Fruit fly (Drosophila melanogaster) whole organism: ENCODE data around the gene CG46426.

Experiments
- CG8478 ChIP-seq: fragments of >200 bp; optimal IDR thresholded peaks from 2 replicates; lab custom pipeline; 2018; ENCODE audit warnings: inconsistent platforms
- Dll ChIP-seq: fragments of >200 bp; optimal IDR thresholded peaks from 2 replicates; lab custom pipeline; 2017
- EcR ChIP-seq, 2 experiments: fragments of >200 bp; optimal IDR thresholded peaks; 2 replicates each; lab custom pipeline; 2017; ENCODE audit warnings: missing biosample characterization in 2 of 2, missing genetic modification characterization in 2 of 2, missing genetic modification reagents in 2 of 2
- pan ChIP-seq: fragments of >200 bp; optimal IDR thresholded peaks from 2 replicates; lab custom pipeline; 2017
- psq ChIP-seq: fragments of >200 bp; optimal IDR thresholded peaks from 2 replicates; lab custom pipeline; 2017
- usp ChIP-seq: fragments of >200 bp; optimal IDR thresholded peaks from 2 replicates; lab custom pipeline; 2017; ENCODE audit warnings: missing biosample characterization, missing genetic modification characterization, mixed read lengths

CG46426 gene

dm6 chr2L:11842291-11843187 lies at the start of gene CG46426, which contains the start of the genes CG44008, CG14933 and CG42486:
TSS of gene CG46426 (plus strand) at chr2L:11842828.
TSS of gene CG44008 (minus strand) at chr2L:11842445.
TSS of gene CG14933 (plus strand) at chr2L:11842828.
TSS of gene CG42486 (plus strand) at chr2L:11843137.
- TF ChIP-seq Dll (lab: Kevin White, UChicago) (no peak), usp (GFP tag; lab: Kevin White, UChicago) (no peak), EcR (GFP tag; optimal IDR thresholded peaks at IDR 0.05; lab: Kevin White, UChicago) (no peak), psq (lab: Kevin White, UChicago) (no peak), CG8478 (lab: Kevin White, UChicago) (no peak), pan (no peak)

dm6 chr2L:11793986-11794385 lies 48.6 kb upstream of the CG46426 start, which contains the start of gene CG14937:
TSS of gene CG14937 (minus strand) at chr2L:11794086.
- TF ChIP-seq Dll (lab: Kevin White, UChicago) (no peak), usp (GFP tag; lab: Kevin White, UChicago) (no peak), psq (lab: Kevin White, UChicago) (no peak), pan (no peak), CG8478 (lab: Kevin White, UChicago) (no peak), EcR (GFP tag; optimal IDR thresholded peaks at IDR 0.05; lab: Kevin White, UChicago) (no peak)

dm6 chr2L:11797127-11797526 lies 45.5 kb upstream of the CG46426 start:
- no peak for TF ChIP-seq Dll (lab: Kevin White, UChicago)
- no peak for TF ChIP-seq pan
- no peak for TF ChIP-seq EcR (GFP tag; optimal IDR thresholded peaks at IDR 0.05; lab: Kevin White, UChicago)
- TF ChIP-seq CG8478 (lab: Kevin White, UChicago): no peak
- TF ChIP-seq usp (GFP tag; lab: Kevin White, UChicago): no peak
- no peak for TF ChIP-seq psq (lab: Kevin White, UChicago)

dm6 chr2L:11804228-11805044 lies 38.2 kb upstream of the CG46426 start:
- TF ChIP-seq Dll (lab: Kevin White, UChicago): peak; percentile 85
- no peak for TF ChIP-seq pan
- no peak for TF ChIP-seq EcR (GFP tag; optimal IDR thresholded peaks at IDR 0.05; lab: Kevin White, UChicago)
- TF ChIP-seq CG8478 (lab: Kevin White, UChicago): no peak
- no peak for TF ChIP-seq usp (GFP tag; lab: Kevin White, UChicago)
- no peak for TF ChIP-seq psq (lab: Kevin White, UChicago)

dm6 chr2L:11806022-11806700 lies 36.5 kb upstream of the CG46426 start:
- TF ChIP-seq pan: no peak
- TF ChIP-seq Dll (lab: Kevin White, UChicago): no peak
- no peak for TF ChIP-seq CG8478 (lab: Kevin White, UChicago)
- no peak for TF ChIP-seq EcR (GFP tag; optimal IDR thresholded peaks at IDR 0.05; lab: Kevin White, UChicago)

dm6 chr2L:11806701-11807674 lies 35.6 kb upstream of the CG46426 start:
- peak; percentile 92 for TF ChIP-seq Dll (lab: Kevin White, UChicago)
- no peak for TF ChIP-seq usp (GFP tag; lab: Kevin White, UChicago)
- TF ChIP-seq psq (lab: Kevin White, UChicago): peak; percentile 81

dm6 chr2L:11807697-11808226 lies 34.9 kb upstream of the CG46426 start:
- TF ChIP-seq EcR (GFP tag; optimal IDR thresholded peaks at IDR 0.05; lab: Kevin White, UChicago): peak in 1 of 2 experiments; percentile 29
- TF ChIP-seq psq (lab: Kevin White, UChicago): no peak
- TF ChIP-seq CG8478 (lab: Kevin White, UChicago): peak; percentile 32
- peak; percentile 70 for TF ChIP-seq Dll (lab: Kevin White, UChicago)
- no peak for TF ChIP-seq pan

- TF ChIP-seq usp (GFP tag; lab: Kevin White, UChicago) (no peak), psq (lab: Kevin White, UChicago) (no peak), CG8478 (lab: Kevin White, UChicago) (no peak), Dll (lab: Kevin White, UChicago) (no peak), pan (no peak)
Observed at dm6 chr2L:11808327-11808701, 34.3 kb upstream of the CG46426 start.

- TF ChIP-seq Dll (lab: Kevin White, UChicago): peak; percentile 89
- TF ChIP-seq usp (GFP tag; lab: Kevin White, UChicago): no peak
Observed at dm6 chr2L:11808702-11809583, 33.7 kb upstream of the CG46426 start, which contains the start of gene crol. TSS of gene crol (minus strand) at chr2L:11809438.
